Worm (Caenorhabditis elegans) whole organism, L2 larva: ENCODE data around the gene ttr-43.

ENCODE experiments used
- F13H6.1 ChIP-seq: sonication (generic microtip); optimal IDR thresholded peaks from 2 replicates; lab custom pipeline; 2016; ENCODE audit warnings: missing genetic modification characterization, missing compliant biosample characterization
- R02D3.7 ChIP-seq: fragments of 150-350 bp; optimal IDR thresholded peaks from 2 replicates; lab custom pipeline; 2014; ENCODE audit warnings: missing biosample characterization, missing genetic modification characterization
- Y55F3AM.14 ChIP-seq: fragments of 200-800 bp; sonication (Bioruptor generic); optimal IDR thresholded peaks from 2 replicates; lab custom pipeline; 2018; ENCODE audit warnings: mild to moderate bottlenecking, missing genetic modification characterization, missing compliant biosample characterization
- ZK546.5 ChIP-seq: sonication (generic microtip); optimal IDR thresholded peaks from 2 replicates; lab custom pipeline; 2017; ENCODE audit warnings: missing biosample characterization, missing genetic modification characterization
- alr-1 ChIP-seq: fragments of 150-350 bp; optimal IDR thresholded peaks from 2 replicates; lab custom pipeline; 2014; ENCODE audit warnings: missing biosample characterization, missing genetic modification characterization
- aly-2 ChIP-seq: fragments of 150-350 bp; optimal IDR thresholded peaks from 2 replicates; lab custom pipeline; 2014; ENCODE audit warnings: missing biosample characterization, missing genetic modification characterization
- ama-1 ChIP-seq: fragments of 150-350 bp; optimal IDR thresholded peaks from 2 replicates; lab custom pipeline; 2018; ENCODE audit warnings: inconsistent platforms
- blmp-1 ChIP-seq: sonication (generic microtip); optimal IDR thresholded peaks from 2 replicates; lab custom pipeline; 2017; ENCODE audit warnings: missing genetic modification characterization, mild to moderate bottlenecking, missing compliant biosample characterization, antibody characterized with exemption, moderate library complexity; ENCODE audit not compliant: insufficient read depth
- ceh-82 ChIP-seq: fragments of 150-350 bp; optimal IDR thresholded peaks from 2 replicates; lab custom pipeline; 2014; ENCODE audit warnings: missing biosample characterization, missing genetic modification characterization
- crh-2 ChIP-seq: sonication (generic microtip); optimal IDR thresholded peaks from 2 replicates; lab custom pipeline; 2017; ENCODE audit warnings: missing biosample characterization, missing genetic modification characterization
- egl-27 ChIP-seq: sonication (generic microtip); optimal IDR thresholded peaks from 3 replicates; lab custom pipeline; 2017; ENCODE audit warnings: missing biosample characterization, missing genetic modification reagents, missing genetic modification characterization
- elt-3 ChIP-seq: sonication (generic microtip); optimal IDR thresholded peaks from 2 replicates; lab custom pipeline; 2017; ENCODE audit warnings: missing biosample characterization, missing genetic modification characterization
- fos-1 ChIP-seq: fragments of 150-350 bp; optimal IDR thresholded peaks from 2 replicates; lab custom pipeline; 2014; ENCODE audit warnings: missing biosample characterization, missing genetic modification characterization
- gmeb-1 ChIP-seq: fragments of 150-350 bp; optimal IDR thresholded peaks from 2 replicates; lab custom pipeline; 2014; ENCODE audit warnings: missing biosample characterization, missing genetic modification characterization
- lin-11 ChIP-seq: fragments of 150-350 bp; sonication (generic microtip); optimal IDR thresholded peaks from 2 replicates; lab custom pipeline; 2014; ENCODE audit warnings: missing biosample characterization, missing genetic modification characterization, inconsistent platforms, mixed read lengths
- lin-13 ChIP-seq: fragments of 150-350 bp; optimal IDR thresholded peaks from 2 replicates; lab custom pipeline; 2014; ENCODE audit warnings: missing biosample characterization, missing genetic modification reagents, missing genetic modification characterization
- lsy-2 ChIP-seq, 2 experiments: fragments of 150-350 bp in 1 of 2; sonication (generic microtip) in 1 of 2; optimal IDR thresholded peaks; 2 replicates each; lab custom pipeline; 2014 to 2017; ENCODE audit warnings: missing biosample characterization in 2 of 2, missing genetic modification characterization in 2 of 2
- mbf-1 ChIP-seq: sonication (generic microtip); optimal IDR thresholded peaks from 2 replicates; lab custom pipeline; 2017; ENCODE audit warnings: missing biosample characterization, missing genetic modification characterization
- mdl-1 ChIP-seq, 2 experiments: fragments of 150-350 bp in 1 of 2; sonication (generic microtip) in 1 of 2; optimal IDR thresholded peaks; 2 replicates each; lab custom pipeline; 2017; ENCODE audit warnings: missing biosample characterization in 2 of 2, missing genetic modification characterization in 2 of 2
- nhr-11 ChIP-seq: fragments of 150-350 bp; optimal IDR thresholded peaks from 2 replicates; lab custom pipeline; 2014; ENCODE audit warnings: missing biosample characterization, missing genetic modification characterization
- nhr-129 ChIP-seq: fragments of 150-350 bp; optimal IDR thresholded peaks from 2 replicates; lab custom pipeline; 2014; ENCODE audit warnings: missing biosample characterization, missing genetic modification characterization
- nhr-21 ChIP-seq: fragments of 150-350 bp; optimal IDR thresholded peaks from 2 replicates; lab custom pipeline; 2014; ENCODE audit warnings: missing biosample characterization, missing genetic modification characterization
- nhr-237 ChIP-seq: fragments of 150-350 bp; optimal IDR thresholded peaks from 2 replicates; lab custom pipeline; 2014; ENCODE audit warnings: missing biosample characterization, missing genetic modification characterization
- nhr-25 ChIP-seq: fragments of 150-350 bp; sonication (generic microtip); optimal IDR thresholded peaks from 3 replicates; lab custom pipeline; 2014; ENCODE audit warnings: missing biosample characterization, missing genetic modification characterization
- nhr-6 ChIP-seq: fragments of 150-350 bp; optimal IDR thresholded peaks from 2 replicates; lab custom pipeline; 2014; ENCODE audit warnings: missing biosample characterization, missing genetic modification characterization
- nhr-77 ChIP-seq: fragments of 150-350 bp; optimal IDR thresholded peaks from 2 replicates; lab custom pipeline; 2014; ENCODE audit warnings: missing biosample characterization, missing genetic modification characterization
- sma-3 ChIP-seq: sonication (generic microtip); optimal IDR thresholded peaks from 2 replicates; lab custom pipeline; 2016; ENCODE audit warnings: missing genetic modification reagents, missing genetic modification characterization, missing compliant biosample characterization
- sma-9 ChIP-seq, 2 experiments: fragments of 150-350 bp in 1 of 2; sonication (generic microtip) in 1 of 2; optimal IDR thresholded peaks; 2 replicates each; lab custom pipeline; 2014 to 2016; ENCODE audit warnings: missing genetic modification characterization in 2 of 2, mild to moderate bottlenecking in 1 of 2, missing biosample characterization in 1 of 2, missing compliant biosample characterization in 1 of 2, missing genetic modification reagents in 1 of 2, moderate library complexity in 1 of 2
- unc-62 ChIP-seq: fragments of 150-350 bp; optimal IDR thresholded peaks from 2 replicates; lab custom pipeline; 2014; ENCODE audit warnings: missing biosample characterization, missing genetic modification reagents, missing genetic modification characterization
- zag-1 ChIP-seq: fragments of 150-350 bp; optimal IDR thresholded peaks from 2 replicates; lab custom pipeline; 2014; ENCODE audit warnings: missing biosample characterization, missing genetic modification characterization
- ztf-1 ChIP-seq: fragments of 200-800 bp; sonication (Bioruptor generic); conservative IDR thresholded peaks from 2 replicates; pipeline ENCODE4 v1.3.6; 2022; ENCODE audit warnings: missing genetic modification characterization, missing compliant biosample characterization
- ztf-4 ChIP-seq: fragments of 150-350 bp; optimal IDR thresholded peaks from 2 replicates; lab custom pipeline; 2014; ENCODE audit warnings: missing biosample characterization, missing genetic modification characterization

The ttr-43 gene

ce11 chrV:12554172-12555031 lies 36.1 kb downstream of the ttr-43 start (continued):
- TF ChIP-seq blmp-1 (tag; lab: Kevin White, UChicago) (peak; percentile 85), nhr-129 (peak; percentile 34), nhr-237 (tag; lab: Kevin White, UChicago) (no peak), nhr-6 (no peak), Y55F3AM.14 (GFP tag; lab: Kevin White, UChicago) (no peak), F13H6.1 (tag; lab: Kevin White, UChicago) (no peak), nhr-77 (no peak), ceh-82 (tag; lab: Kevin White, UChicago) (no peak), sma-9 (GFP tag; optimal IDR thresholded peaks at IDR 0.05; lab: Kevin White, UChicago) (peak; percentile 82), sma-9 (tag; optimal IDR thresholded peaks at IDR 0.05; lab: Kevin White, UChicago) (no peak), lin-13 (GFP tag; lab: Kevin White, UChicago) (no peak), mbf-1 (no peak), crh-2 (tag; lab: Kevin White, UChicago) (peak; percentile 93), alr-1 (tag; lab: Kevin White, UChicago) (no peak), mdl-1 (tag; optimal IDR thresholded peaks at IDR 0.05; lab: Kevin White, UChicago) (no peak), lsy-2 (tag; optimal IDR thresholded peaks at IDR 0.05; lab: Kevin White, UChicago) (no peak), lin-11 (tag; lab: Kevin White, UChicago) (no peak), ztf-1 (GFP tag; lab: Robert Waterston, UW) (no peak), zag-1 (no peak), egl-27 (tag; lab: Kevin White, UChicago) (peak; percentile 83), sma-3 (peak; percentile 80)

- no peak for TF ChIP-seq elt-3
- no peak for TF ChIP-seq alr-1 (tag; lab: Kevin White, UChicago)
- TF ChIP-seq nhr-25 (tag; lab: Kevin White, UChicago) = peak; percentile 57
- no peak for TF ChIP-seq ZK546.5 (tag; lab: Kevin White, UChicago)
- TF ChIP-seq sma-3 = peak; percentile 67
- TF ChIP-seq fos-1 = peak; percentile 49
- TF ChIP-seq aly-2 (tag; lab: Kevin White, UChicago) = no peak
- peak; percentile 70 for TF ChIP-seq sma-9 (GFP tag; optimal IDR thresholded peaks at IDR 0.05; lab: Kevin White, UChicago)
- no peak for TF ChIP-seq sma-9 (tag; optimal IDR thresholded peaks at IDR 0.05; lab: Kevin White, UChicago)
- peak; percentile 12 for TF ChIP-seq gmeb-1 (tag; lab: Kevin White, UChicago)
- TF ChIP-seq mdl-1 (tag; optimal IDR thresholded peaks at IDR 0.05; lab: Kevin White, UChicago) = peak; percentile 30 to 45
- peak; percentile 66 for TF ChIP-seq egl-27 (tag; lab: Kevin White, UChicago)
- TF ChIP-seq lin-11 (tag; lab: Kevin White, UChicago) = no peak
- no peak for TF ChIP-seq ama-1 (lab: Kevin White, UChicago)
- peak in 1 of 2 experiments; percentile 34 for TF ChIP-seq lsy-2 (tag; optimal IDR thresholded peaks at IDR 0.05; lab: Kevin White, UChicago)
- no peak for TF ChIP-seq nhr-11 (tag; lab: Kevin White, UChicago)
- no peak for TF ChIP-seq ztf-4 (tag; lab: Kevin White, UChicago)
- TF ChIP-seq R02D3.7 (tag; lab: Kevin White, UChicago) = no peak
- peak; percentile 7 for TF ChIP-seq F13H6.1 (tag; lab: Kevin White, UChicago)
- peak; percentile 90 for TF ChIP-seq nhr-21 (tag; lab: Kevin White, UChicago)
- peak; percentile 2 for TF ChIP-seq Y55F3AM.14 (GFP tag; lab: Kevin White, UChicago)
- peak; percentile 60 for TF ChIP-seq blmp-1 (tag; lab: Kevin White, UChicago)
- TF ChIP-seq unc-62 (GFP tag; lab: Kevin White, UChicago) = no peak
Observed at ce11 chrV:12553286-12553725, 37.2 kb downstream of the ttr-43 start.

ce11 chrV:12552671-12553212 lies 37.8 kb downstream of the ttr-43 start, which contains the start of gene F45D3.4:
F45D3.4 (minus strand) TSS chrV:12553191.
- TF ChIP-seq R02D3.7 (tag; lab: Kevin White, UChicago) (no peak), mdl-1 (tag; optimal IDR thresholded peaks at IDR 0.05; lab: Kevin White, UChicago) (no peak), ama-1 (lab: Kevin White, UChicago) (peak; percentile 96)
- TF ChIP-seq, all 48 proteins: peak for 1
